Fruit fly (Drosophila melanogaster) whole organism, pupa: ENCODE measurements around the gene Snx3.

Experiments used
- CG4496 ChIP-seq: fragments of 200-800 bp; sonication (Bioruptor generic); IDR thresholded peaks from 3 replicates; pipeline ENCODE4 v1.3.6; 2022; ENCODE audit warnings: missing biosample characterization, missing genetic modification characterization
- Pif1A ChIP-seq: fragments of 200-800 bp; sonication (Bioruptor generic); optimal IDR thresholded peaks from 3 replicates; lab custom pipeline; 2016; ENCODE audit warnings: missing biosample characterization, missing genetic modification characterization
- Pif1B ChIP-seq: fragments of 200-800 bp; sonication (Bioruptor generic); optimal IDR thresholded peaks from 3 replicates; lab custom pipeline; 2016; ENCODE audit warnings: missing biosample characterization, missing genetic modification characterization
- fd96Ca ChIP-seq: fragments of 200-800 bp; sonication (Bioruptor generic); IDR thresholded peaks from 3 replicates; pipeline ENCODE4 v1.3.6; 2022; ENCODE audit warnings: missing biosample characterization, missing genetic modification characterization
- rn ChIP-seq: fragments of 200-800 bp; sonication (Bioruptor generic); IDR thresholded peaks from 2 replicates; pipeline ENCODE4 v1.3.6; 2022; ENCODE audit warnings: missing biosample characterization, missing genetic modification characterization

DNA sequence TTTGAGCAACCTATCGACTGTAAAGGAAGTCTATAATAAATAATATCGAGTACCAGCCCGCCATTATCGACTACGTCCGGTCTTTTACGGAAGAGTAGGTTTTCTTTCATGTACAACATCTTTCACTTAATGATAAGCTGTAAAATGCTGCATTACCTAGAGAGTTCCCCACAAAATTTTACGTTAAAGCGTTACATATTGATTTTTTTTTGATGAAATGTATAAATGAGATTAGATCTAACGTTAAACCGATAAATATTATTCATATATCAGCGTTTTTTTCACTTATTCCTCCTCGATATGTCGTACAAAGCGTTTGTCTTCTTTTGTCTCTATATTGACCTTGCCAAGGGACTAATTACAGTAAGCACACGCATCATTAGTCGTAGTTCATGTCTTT lies 6.8 kb downstream of the Snx3 start, which contains the start of gene CG11598:
- no peak for TF ChIP-seq rn (GFP tag; lab: Robert Waterston, UW)
- TF ChIP-seq Pif1B (GFP tag; lab: Kevin White, UChicago) = no peak
- TF ChIP-seq fd96Ca (GFP tag; lab: Robert Waterston, UW) = no peak
- TF ChIP-seq Pif1A (GFP tag; lab: Kevin White, UChicago) = no peak
- no peak for TF ChIP-seq CG4496
